Fruit fly (Drosophila melanogaster): ENCODE measurements around the gene mud.

Gene mud

DNA sequence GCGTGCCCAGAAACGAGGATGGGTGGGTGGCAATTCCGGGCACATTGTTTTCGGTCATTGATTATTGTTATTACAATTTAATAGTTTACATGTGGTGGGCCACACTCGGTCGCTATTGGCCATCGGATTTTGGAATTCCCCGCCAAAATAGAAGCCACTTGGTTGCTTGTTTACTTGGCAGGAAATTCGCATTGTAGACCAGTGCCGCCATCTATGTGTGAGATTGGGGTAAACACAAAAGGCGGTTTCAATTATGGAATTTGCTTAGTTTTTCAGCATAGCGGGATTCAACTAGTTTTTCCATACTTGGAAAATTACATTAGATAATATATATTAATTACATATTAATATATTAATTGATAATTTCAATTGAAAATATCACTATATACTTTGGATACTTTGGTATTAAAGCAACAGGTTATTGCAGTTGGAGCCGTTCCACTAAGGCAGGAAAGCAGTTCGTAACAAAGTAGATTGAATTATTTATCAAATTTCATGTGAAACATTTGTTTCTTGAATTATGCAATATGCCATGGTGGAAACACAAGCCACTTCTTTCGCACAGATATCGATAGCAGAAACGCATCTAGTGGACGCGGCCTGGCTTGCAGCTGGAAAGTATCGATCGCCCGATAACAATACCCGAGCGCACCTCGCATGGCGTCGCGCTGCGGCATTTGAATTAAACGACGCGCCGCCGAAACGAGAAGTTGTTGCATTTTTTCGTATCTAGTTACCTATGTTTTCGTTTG lies at the start of gene mud (continued):
- peak; percentile 12 for TF ChIP-seq CG15601 (tag; optimal IDR thresholded peaks at IDR 0.05)
- TF ChIP-seq CG5180 (GFP tag; optimal IDR thresholded peaks at IDR 0.05): no peak
- TF ChIP-seq CG17612 (GFP tag; IDR thresholded peaks at IDR 0.05): no peak
- no peak for TF ChIP-seq fu2 (GFP tag; optimal IDR thresholded peaks at IDR 0.05)
- TF ChIP-seq Bteb2 (GFP tag; optimal IDR thresholded peaks at IDR 0.05): no peak
- TF ChIP-seq CG7786 (GFP tag; optimal IDR thresholded peaks at IDR 0.05): no peak
- TF ChIP-seq mirr (GFP tag; optimal IDR thresholded peaks at IDR 0.05): no peak
- peak; percentile 60 for TF ChIP-seq CG18262 (tag; optimal IDR thresholded peaks at IDR 0.05)
- TF ChIP-seq CG34422 (GFP tag; IDR thresholded peaks at IDR 0.05): no peak
- no peak for TF ChIP-seq CG7745 (tag; optimal IDR thresholded peaks at IDR 0.05)
- TF ChIP-seq disco-r (GFP tag; optimal IDR thresholded peaks at IDR 0.05): no peak
- TF ChIP-seq lola (GFP tag; optimal IDR thresholded peaks at IDR 0.05): peak in 1 of 3 experiments; percentile 41
- TF ChIP-seq z (GFP tag; IDR thresholded peaks at IDR 0.05): no peak
- TF ChIP-seq HLH54F (GFP tag; optimal IDR thresholded peaks at IDR 0.05): peak; percentile 8
- TF ChIP-seq E2f1 (GFP tag; IDR thresholded peaks at IDR 0.05): no peak
- peak in 1 of 2 experiments; percentile 6 for TF ChIP-seq Hr51 (GFP tag; optimal IDR thresholded peaks at IDR 0.05)
- no peak for TF ChIP-seq Hsf (GFP tag; optimal IDR thresholded peaks at IDR 0.05)
- TF ChIP-seq H2.0 (GFP tag; IDR thresholded peaks at IDR 0.05): no peak
- peak; percentile 87 for TF ChIP-seq E2f2 (GFP tag; IDR thresholded peaks at IDR 0.05)
- TF ChIP-seq bbx (GFP tag; IDR thresholded peaks at IDR 0.05; ENCODE audit: partially characterized antibody): peak; percentile 77
- no peak for TF ChIP-seq Dfd (GFP tag; optimal IDR thresholded peaks at IDR 0.05)
- TF ChIP-seq NfI (GFP tag; optimal IDR thresholded peaks at IDR 0.05): no peak
- TF ChIP-seq Gug (GFP tag; IDR thresholded peaks at IDR 0.05): no peak; the same call in 3 of the 4 replicates
- no peak for TF ChIP-seq Neu2 (GFP tag; optimal IDR thresholded peaks at IDR 0.05; ENCODE audit: borderline replicate concordance)
- TF ChIP-seq CG13894 (tag; optimal IDR thresholded peaks at IDR 0.05): no peak
- peak; percentile 79 for TF ChIP-seq CG16813 (GFP tag; IDR thresholded peaks at IDR 0.05; ENCODE audit: partially characterized antibody)
- TF ChIP-seq CG16815 (GFP tag; optimal IDR thresholded peaks at IDR 0.05): peak; percentile 19
- no peak for TF ChIP-seq ara (GFP tag; IDR thresholded peaks at IDR 0.05)
- TF ChIP-seq en (GFP tag; optimal IDR thresholded peaks at IDR 0.05): no peak
- no peak for TF ChIP-seq onecut (GFP tag; IDR thresholded peaks at IDR 0.05)
- TF ChIP-seq Lim3 (GFP tag; IDR thresholded peaks at IDR 0.05): no peak
- peak; percentile 23 for TF ChIP-seq CG33557 (GFP tag; optimal IDR thresholded peaks at IDR 0.05)
- TF ChIP-seq CG11560 (tag; IDR thresholded peaks at IDR 0.05): no peak
- no peak for TF ChIP-seq CG18011 (GFP tag; optimal IDR thresholded peaks at IDR 0.05)
- TF ChIP-seq fd3F (GFP tag; optimal IDR thresholded peaks at IDR 0.05): no peak
- peak; percentile 21 for TF ChIP-seq CG8388 (GFP tag; optimal IDR thresholded peaks at IDR 0.05)
- TF ChIP-seq ham (GFP tag; IDR thresholded peaks at IDR 0.05): no peak
- no peak for TF ChIP-seq CG31365 (tag; optimal IDR thresholded peaks at IDR 0.05)
- no peak for TF ChIP-seq MESR4 (GFP tag; optimal IDR thresholded peaks at IDR 0.05)
- no peak for TF ChIP-seq CG7372 (GFP tag; IDR thresholded peaks at IDR 0.05)
- no peak for TF ChIP-seq crc (GFP tag; optimal IDR thresholded peaks at IDR 0.05)
- TF ChIP-seq dysf (GFP tag; IDR thresholded peaks at IDR 0.05): 0 out of 3 replicates have a peak, but pooled peaks have one; percentile 34
- TF ChIP-seq otp (GFP tag; IDR thresholded peaks at IDR 0.05): 0 out of 3 replicates have a peak, but pooled peaks have one; percentile 7
- TF ChIP-seq ap (GFP tag; IDR thresholded peaks at IDR 0.05): 0 out of 2 replicates have a peak, but pooled peaks have one; percentile 7
- peak; percentile 71 for TF ChIP-seq CG14710 (tag; optimal IDR thresholded peaks at IDR 0.05)
- no peak for TF ChIP-seq Rfx (GFP tag; IDR thresholded peaks at IDR 0.05)
- 0 out of 2 replicates have a peak, but pooled peaks have one; percentile 38 for TF ChIP-seq Awh (GFP tag; IDR thresholded peaks at IDR 0.05)
- no peak for TF ChIP-seq bab2 (GFP tag; optimal IDR thresholded peaks at IDR 0.05)
- TF ChIP-seq vvl (GFP tag; IDR thresholded peaks at IDR 0.05): no peak

Measured in whole organism, embryonic.